Comparison of ENCODE assay signal across 3 fruit fly cellular contexts in the genomic region with DNA sequence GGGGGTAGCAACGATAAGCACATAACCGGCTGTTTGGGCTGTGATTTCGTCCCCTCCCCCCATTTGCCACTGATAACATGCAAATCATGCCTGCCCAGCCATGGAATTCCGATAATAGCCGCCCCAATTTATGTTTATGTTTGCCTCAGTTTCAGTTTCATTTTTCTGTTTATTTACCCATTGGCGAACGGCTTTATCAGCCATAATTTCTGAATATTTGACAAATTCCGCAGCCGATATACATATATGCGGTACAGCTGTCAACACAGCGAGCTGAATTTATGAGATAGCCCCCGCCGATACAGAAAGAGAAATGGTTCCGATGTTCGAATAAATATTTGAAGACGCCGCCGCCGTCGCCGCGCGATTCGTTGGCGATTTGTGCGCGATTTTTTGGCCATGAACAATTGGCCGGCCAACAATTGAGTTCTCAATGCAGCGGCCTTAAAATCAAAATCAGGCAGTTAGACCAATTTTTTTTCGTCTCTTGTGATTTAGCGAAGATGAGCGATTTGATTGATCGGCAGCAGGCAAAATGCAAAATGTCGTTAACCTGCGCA.
TF ChIP-seq lines count a peak whose summit lies in the region.

No protein-coding gene starts in this region.

- no peak for TF ChIP-seq CTCF in whole organism, embryonic (GFP tag; optimal IDR thresholded peaks at IDR 0.05; lab: Kevin White, UChicago)

TF ChIP-seq in whole organism, adult, 20 proteins besides CTCF, POLR2A, EP300 and RAD21:
- peak; percentile 47 for TF ChIP-seq tj (GFP tag; optimal IDR thresholded peaks at IDR 0.05; lab: Kevin White, UChicago)
- no peak for TF ChIP-seq Clk (GFP tag; optimal IDR thresholded peaks at IDR 0.05; lab: Kevin White, UChicago)

TF ChIP-seq in whole organism, embryonic, 481 proteins besides CTCF, POLR2A, EP300 and RAD21:
- TF ChIP-seq so (GFP tag; IDR thresholded peaks at IDR 0.05; lab: Robert Waterston, UW) = peak; percentile 14; the same call in 1 of the 3 replicates
- peak; percentile 8 for TF ChIP-seq CG15696 (tag; optimal IDR thresholded peaks at IDR 0.05; lab: Kevin White, UChicago)
- no peak for TF ChIP-seq CG17385 (GFP tag; optimal IDR thresholded peaks at IDR 0.05; lab: Kevin White, UChicago)
- peak; percentile 12 for TF ChIP-seq lab (GFP tag; optimal IDR thresholded peaks at IDR 0.05; lab: Kevin White, UChicago)
- TF ChIP-seq sug (tag; optimal IDR thresholded peaks at IDR 0.05; lab: Kevin White, UChicago) = peak; percentile 1
- peak; percentile 45 for TF ChIP-seq CG6813 (GFP tag; optimal IDR thresholded peaks at IDR 0.05; lab: Kevin White, UChicago)
- no peak for TF ChIP-seq CG17361 (GFP tag; IDR thresholded peaks at IDR 0.05; lab: Robert Waterston, UW)
- TF ChIP-seq CG8359 (GFP tag; optimal IDR thresholded peaks at IDR 0.05; lab: Kevin White, UChicago; ENCODE audit: borderline replicate concordance) = peak; percentile 97
- peak; percentile 83 for TF ChIP-seq mirr (GFP tag; optimal IDR thresholded peaks at IDR 0.05; lab: Kevin White, UChicago)
- TF ChIP-seq Med (GFP tag; lab: Kevin White, UChicago) = peak; percentile 61
- TF ChIP-seq BtbVII (GFP tag; optimal IDR thresholded peaks at IDR 0.05; lab: Kevin White, UChicago) = peak; percentile 12
- TF ChIP-seq exex (tag; optimal IDR thresholded peaks at IDR 0.05; lab: Kevin White, UChicago) = peak; percentile 77
- peak; percentile 52 for TF ChIP-seq nau (GFP tag; optimal IDR thresholded peaks at IDR 0.05; lab: Kevin White, UChicago)
- TF ChIP-seq CG14860 (GFP tag; IDR thresholded peaks at IDR 0.05; lab: Robert Waterston, UW; ENCODE audit: partially characterized antibody) = 0 out of 3 replicates have a peak, but pooled peaks have one; percentile 30
- no peak for TF ChIP-seq Bdp1 (GFP tag; optimal IDR thresholded peaks at IDR 0.05; lab: Kevin White, UChicago)
- TF ChIP-seq CG6272 (GFP tag; IDR thresholded peaks at IDR 0.05; lab: Robert Waterston, UW) = no peak
- peak; percentile 68 for TF ChIP-seq sens (GFP tag; lab: Kevin White, UChicago)
- TF ChIP-seq abd-A (tag; optimal IDR thresholded peaks at IDR 0.05; lab: Kevin White, UChicago) = peak; percentile 22
- no peak for TF ChIP-seq bowl (GFP tag; IDR thresholded peaks at IDR 0.05; lab: Robert Waterston, UW)
- TF ChIP-seq sens-2 (GFP tag; IDR thresholded peaks at IDR 0.05; lab: Robert Waterston, UW) = 0 out of 2 replicates have a peak, but pooled peaks have one; percentile 23
- TF ChIP-seq gem (tag; optimal IDR thresholded peaks at IDR 0.05; lab: Kevin White, UChicago) = peak; percentile 2
- TF ChIP-seq sd (tag; optimal IDR thresholded peaks at IDR 0.05; lab: Kevin White, UChicago) = peak; percentile 96
- TF ChIP-seq caup (GFP tag; optimal IDR thresholded peaks at IDR 0.05; lab: Kevin White, UChicago; ENCODE audit: severe bottlenecking) = no peak
- TF ChIP-seq Dbx (GFP tag; IDR thresholded peaks at IDR 0.05; lab: Robert Waterston, UW) = no peak
- no peak for TF ChIP-seq fu2 (GFP tag; optimal IDR thresholded peaks at IDR 0.05; lab: Kevin White, UChicago)
- 0 out of 2 replicates have a peak, but pooled peaks have one; percentile 3 for TF ChIP-seq H2.0 (GFP tag; IDR thresholded peaks at IDR 0.05; lab: Robert Waterston, UW)

TF ChIP-seq in whole organism, prepupa, 60 proteins besides CTCF, POLR2A, EP300 and RAD21:
- TF ChIP-seq CG15336 (GFP tag; IDR thresholded peaks at IDR 0.05; lab: Robert Waterston, UW) (no peak), fkh (GFP tag; optimal IDR thresholded peaks at IDR 0.05; lab: Kevin White, UChicago) (peak; percentile 63)
TF ChIP-seq in whole organism, prepupa: peak in this region for 1.
